Fruit fly (Drosophila melanogaster): ENCODE data around the gene CG45544.

DNA sequence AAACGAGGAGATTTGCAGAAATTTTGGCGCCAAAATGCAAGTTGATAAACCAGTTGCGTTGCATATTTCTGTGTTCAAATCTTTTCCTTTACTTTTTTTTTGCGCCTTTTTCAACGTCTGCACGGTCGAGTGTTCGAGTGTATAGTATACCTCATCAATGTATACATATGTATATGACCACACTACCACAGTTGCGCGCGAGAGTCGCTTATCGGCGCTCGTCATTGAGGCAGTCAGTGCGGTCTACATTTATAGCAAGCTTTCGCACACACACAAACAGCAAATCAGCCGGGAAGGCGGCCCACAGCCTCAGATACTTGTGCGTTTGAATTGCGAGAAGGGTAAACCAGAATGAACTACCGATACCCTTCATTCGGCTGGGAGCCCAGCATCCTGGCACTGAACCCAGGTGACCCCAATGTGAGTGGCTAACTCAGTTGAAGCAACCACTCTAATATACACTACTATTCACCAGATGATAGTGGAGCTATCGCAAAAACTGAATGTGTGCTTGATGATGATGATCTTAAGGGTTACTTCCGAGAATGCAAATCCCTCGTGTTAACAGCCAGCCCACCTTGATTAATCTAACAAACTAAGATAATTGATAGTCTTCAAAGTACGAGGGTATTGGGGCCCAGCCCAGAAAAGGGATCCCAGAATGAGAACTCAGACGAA lies 26.8 kb downstream of the CG45544 start:
- TF ChIP-seq pan (optimal IDR thresholded peaks at IDR 0.05) (no peak), Dll (optimal IDR thresholded peaks at IDR 0.05) (no peak), CG8478 (optimal IDR thresholded peaks at IDR 0.05) (no peak)

Measured in whole organism.